Worm (Caenorhabditis elegans): ENCODE results near the gene T05E12.9.

Gene T05E12.9

ce11 chrV:17068839-17069238 is 13.8 kb downstream of the T05E12.9 start, which contains the start of gene T05E12.8:
Gene T05E12.8 (plus strand): TSS chrV:17069139.
- no peak for TF ChIP-seq nhr-10 (tag; optimal IDR thresholded peaks at IDR 0.05)
- TF ChIP-seq unc-55 (GFP tag; optimal IDR thresholded peaks at IDR 0.05): no peak
- no peak for TF ChIP-seq mdl-1 (tag; optimal IDR thresholded peaks at IDR 0.05)
- TF ChIP-seq lin-11 (tag; optimal IDR thresholded peaks at IDR 0.05): no peak
- TF ChIP-seq peb-1 (tag; optimal IDR thresholded peaks at IDR 0.05): no peak
- TF ChIP-seq C34F6.9 (tag; optimal IDR thresholded peaks at IDR 0.05): no peak
- TF ChIP-seq gmeb-1 (tag; optimal IDR thresholded peaks at IDR 0.05): no peak
- TF ChIP-seq lsy-2 (tag; optimal IDR thresholded peaks at IDR 0.05): no peak
- no peak for TF ChIP-seq nhr-21 (tag; optimal IDR thresholded peaks at IDR 0.05)
- no peak for TF ChIP-seq aly-2 (tag; optimal IDR thresholded peaks at IDR 0.05)
- TF ChIP-seq F13H6.1 (tag; optimal IDR thresholded peaks at IDR 0.05): no peak
- no peak for TF ChIP-seq nhr-237 (tag; optimal IDR thresholded peaks at IDR 0.05)
- no peak for TF ChIP-seq lin-39 (tag; optimal IDR thresholded peaks at IDR 0.05)
- no peak for TF ChIP-seq dmd-4 (tag; optimal IDR thresholded peaks at IDR 0.05)
- no peak for TF ChIP-seq ceh-82 (tag; optimal IDR thresholded peaks at IDR 0.05)
- TF ChIP-seq snpc-4 (tag; optimal IDR thresholded peaks at IDR 0.05): no peak

- TF ChIP-seq blmp-1 (tag; optimal IDR thresholded peaks at IDR 0.05; ENCODE audit: insufficient read depth) (no peak), nhr-129 (tag; optimal IDR thresholded peaks at IDR 0.05) (no peak), lin-13 (GFP tag; optimal IDR thresholded peaks at IDR 0.05) (no peak), aly-2 (tag; optimal IDR thresholded peaks at IDR 0.05) (no peak), R02D3.7 (tag; optimal IDR thresholded peaks at IDR 0.05) (no peak), ztf-11 (tag; optimal IDR thresholded peaks at IDR 0.05) (no peak), sma-3 (GFP tag; optimal IDR thresholded peaks at IDR 0.05) (no peak), C34F6.9 (tag; optimal IDR thresholded peaks at IDR 0.05) (no peak), crh-2 (tag; optimal IDR thresholded peaks at IDR 0.05) (no peak)
Measured at ce11 chrV:17066634-17067033, 16.0 kb downstream of the T05E12.9 start.

ce11 chrV:17064676-17065075 is 17.9 kb downstream of the T05E12.9 start, which contains the start of gene srh-255:
Gene srh-255 (plus strand): TSS chrV:17064976.
- TF ChIP-seq gmeb-1 (tag; optimal IDR thresholded peaks at IDR 0.05): no peak
- no peak for TF ChIP-seq egl-27 (tag; optimal IDR thresholded peaks at IDR 0.05)

- TF ChIP-seq skn-1 (tag; optimal IDR thresholded peaks at IDR 0.05): no peak
- no peak for TF ChIP-seq mab-5 (tag; optimal IDR thresholded peaks at IDR 0.05)
- no peak for TF ChIP-seq zag-1 (tag; optimal IDR thresholded peaks at IDR 0.05)
- TF ChIP-seq blmp-1 (tag; optimal IDR thresholded peaks at IDR 0.05; ENCODE audit: insufficient read depth): no peak
- TF ChIP-seq unc-62 (GFP tag; optimal IDR thresholded peaks at IDR 0.05): no peak
- no peak for TF ChIP-seq sem-4 (tag; optimal IDR thresholded peaks at IDR 0.05)
- TF ChIP-seq ztf-11 (tag; optimal IDR thresholded peaks at IDR 0.05): no peak
- TF ChIP-seq nhr-23 (tag; optimal IDR thresholded peaks at IDR 0.05): no peak
- no peak for TF ChIP-seq unc-39 (tag; optimal IDR thresholded peaks at IDR 0.05)
Measured at ce11 chrV:17061585-17061984, 21.0 kb downstream of the T05E12.9 start, which contains the start of gene F28B1.9. Gene F28B1.9 (plus strand): TSS chrV:17061885.

- TF ChIP-seq nhr-6 (tag; optimal IDR thresholded peaks at IDR 0.05) (no peak), sma-3 (GFP tag; optimal IDR thresholded peaks at IDR 0.05) (no peak), unc-62 (GFP tag; optimal IDR thresholded peaks at IDR 0.05) (no peak), elt-1 (tag; optimal IDR thresholded peaks at IDR 0.05) (no peak), C34F6.9 (tag; optimal IDR thresholded peaks at IDR 0.05) (no peak), ceh-82 (tag; optimal IDR thresholded peaks at IDR 0.05) (no peak), blmp-1 (tag; optimal IDR thresholded peaks at IDR 0.05; ENCODE audit: insufficient read depth) (no peak), zag-1 (tag; optimal IDR thresholded peaks at IDR 0.05) (no peak)
Measured at ce11 chrV:17059987-17060386, 22.6 kb downstream of the T05E12.9 start, which contains the start of gene sri-66. Gene sri-66 (plus strand): TSS chrV:17060287.

ce11 chrV:17044500-17044899 is 38.1 kb downstream of the T05E12.9 start, which contains the start of gene F28B1.2:
Gene F28B1.2 (plus strand): TSS chrV:17044800.
- TF ChIP-seq fos-1 (tag; optimal IDR thresholded peaks at IDR 0.05) (no peak), ceh-82 (tag; optimal IDR thresholded peaks at IDR 0.05) (no peak), lin-11 (tag; optimal IDR thresholded peaks at IDR 0.05) (no peak), nhr-21 (tag; optimal IDR thresholded peaks at IDR 0.05) (no peak), unc-39 (tag; optimal IDR thresholded peaks at IDR 0.05) (no peak), elt-1 (tag; optimal IDR thresholded peaks at IDR 0.05) (no peak), zag-1 (tag; optimal IDR thresholded peaks at IDR 0.05) (no peak), ztf-1 (GFP tag; conservative IDR thresholded peaks at IDR 0.05) (no peak), unc-55 (GFP tag; optimal IDR thresholded peaks at IDR 0.05) (no peak), nhr-10 (tag; optimal IDR thresholded peaks at IDR 0.05) (no peak), C34F6.9 (tag; optimal IDR thresholded peaks at IDR 0.05) (no peak), lin-39 (tag; optimal IDR thresholded peaks at IDR 0.05) (no peak), nhr-129 (tag; optimal IDR thresholded peaks at IDR 0.05) (no peak), ama-1 (optimal IDR thresholded peaks at IDR 0.05) (no peak), snpc-4 (tag; optimal IDR thresholded peaks at IDR 0.05) (no peak), sem-4 (tag; optimal IDR thresholded peaks at IDR 0.05) (no peak), nhr-12 (tag; optimal IDR thresholded peaks at IDR 0.05) (no peak)
